Worm (Caenorhabditis elegans) whole organism, young adult: ENCODE results near the gene chil-25.

Experiments
- F10E7.11 ChIP-seq: sonication (generic microtip); optimal IDR thresholded peaks from 2 replicates; lab custom pipeline; 2017; ENCODE audit warnings: mild to moderate bottlenecking, missing genetic modification characterization, moderate library complexity, missing compliant biosample characterization
- cebp-2 ChIP-seq: fragments of 200-800 bp; sonication (Bioruptor generic); IDR thresholded peaks from 2 replicates; pipeline ENCODE4 v1.3.6; 2022; ENCODE audit warnings: missing genetic modification characterization, missing compliant biosample characterization
- egrh-3 ChIP-seq: fragments of 200-800 bp; sonication (Bioruptor generic); IDR thresholded peaks from 2 replicates; pipeline ENCODE4 v1.3.6; 2022; ENCODE audit warnings: missing genetic modification reagents, missing genetic modification characterization, missing compliant biosample characterization
- him-1 ChIP-seq: sonication (generic microtip); optimal IDR thresholded peaks from 2 replicates; lab custom pipeline; 2016; ENCODE audit warnings: missing genotype, missing genetic modification reagents, missing genetic modification characterization, missing compliant biosample characterization
- hmg-20 ChIP-seq: fragments of 200-800 bp; sonication (Bioruptor generic); IDR thresholded peaks from 2 replicates; pipeline ENCODE4 v1.3.6; 2022; ENCODE audit warnings: missing genetic modification reagents, missing genetic modification characterization, missing compliant biosample characterization
- hsf-1 ChIP-seq: fragments of 200-800 bp; sonication (Bioruptor generic); IDR thresholded peaks from 2 replicates; pipeline ENCODE4 v1.3.6; 2022; ENCODE audit warnings: missing genetic modification reagents, missing genetic modification characterization, missing compliant biosample characterization
- lag-1 ChIP-seq: fragments of 200-800 bp; sonication (Bioruptor generic); IDR thresholded peaks from 2 replicates; pipeline ENCODE4 v1.3.6; 2022; ENCODE audit warnings: missing genetic modification reagents, missing genetic modification characterization, missing compliant biosample characterization
- let-607 ChIP-seq, 2 experiments: fragments of 200-800 bp in 1 of 2; sonication (Bioruptor generic) in 1 of 2; sonication (generic microtip) in 1 of 2; optimal IDR thresholded peaks; 2 replicates each; lab custom pipeline; 2016 to 2018; ENCODE audit warnings: mild to moderate bottlenecking in 2 of 2, missing compliant biosample characterization in 2 of 2, missing genetic modification characterization in 2 of 2, moderate library complexity in 2 of 2, missing genotype in 1 of 2
- lsy-27 ChIP-seq: sonication (generic microtip); optimal IDR thresholded peaks from 2 replicates; lab custom pipeline; 2017; ENCODE audit warnings: missing genetic modification characterization, mild to moderate bottlenecking, missing compliant biosample characterization, antibody characterized with exemption, missing genotype, borderline replicate concordance; ENCODE audit not compliant: insufficient read depth
- mes-4 ChIP-seq: sonication (generic microtip); optimal IDR thresholded peaks from 2 replicates; lab custom pipeline; 2016; ENCODE audit warnings: missing genotype, missing genetic modification characterization, missing compliant biosample characterization
- sea-2 ChIP-seq: fragments of 200-800 bp; sonication (Bioruptor generic); IDR thresholded peaks from 2 replicates; pipeline ENCODE4 v1.3.6; 2022; ENCODE audit warnings: missing genetic modification characterization, missing compliant biosample characterization
- snpc-1.1 ChIP-seq: sonication (generic microtip); optimal IDR thresholded peaks from 2 replicates; lab custom pipeline; 2017; ENCODE audit warnings: missing genetic modification characterization, mild to moderate bottlenecking, missing compliant biosample characterization, antibody characterized with exemption, moderate library complexity, missing genotype, missing genetic modification reagents; ENCODE audit not compliant: insufficient read depth

ce11 chrII:9474367-9475105, at the start of gene chil-25, which contains the start of gene chil-26:
- TF ChIP-seq hmg-20 (GFP tag; lab: Robert Waterston, UW): no peak
- TF ChIP-seq egrh-3: no peak
- TF ChIP-seq lsy-27 (tag; lab: Kevin White, UChicago): no peak
- no peak for TF ChIP-seq snpc-1.1 (tag; lab: Kevin White, UChicago)
- TF ChIP-seq cebp-2 (GFP tag; lab: Robert Waterston, UW): no peak
- no peak for TF ChIP-seq him-1
- TF ChIP-seq hsf-1: no peak
- TF ChIP-seq F10E7.11 (tag; lab: Kevin White, UChicago): no peak
- TF ChIP-seq let-607 (tag; optimal IDR thresholded peaks at IDR 0.05; lab: Kevin White, UChicago): no peak
- TF ChIP-seq mes-4: no peak
- no peak for TF ChIP-seq sea-2 (GFP tag; lab: Robert Waterston, UW)
- TF ChIP-seq lag-1: no peak
